Worm (Caenorhabditis elegans) whole organism, L1 larva: ENCODE measurements around the gene F46C5.9.
A peak's percentile ranks its signal among the peaks of the same experiment; 100 is the strongest.

Experiments
- C04F5.9 ChIP-seq: sonication (generic microtip); optimal IDR thresholded peaks from 2 replicates; lab custom pipeline; 2016; ENCODE audit warnings: missing genetic modification characterization, missing compliant biosample characterization
- C16A3.4 ChIP-seq: fragments of 150-350 bp; optimal IDR thresholded peaks from 2 replicates; lab custom pipeline; 2014; ENCODE audit warnings: missing biosample characterization, missing genetic modification characterization
- Y116A8C.19 ChIP-seq: sonication (generic microtip); optimal IDR thresholded peaks from 2 replicates; lab custom pipeline; 2016; ENCODE audit warnings: missing compliant biosample characterization, missing genetic modification characterization, borderline replicate concordance
- alr-1 ChIP-seq: fragments of 200-800 bp; sonication (Bioruptor generic); optimal IDR thresholded peaks from 2 replicates; lab custom pipeline; 2018; ENCODE audit warnings: borderline replicate concordance, mild to moderate bottlenecking, missing genetic modification characterization, missing compliant biosample characterization
- blmp-1 ChIP-seq: fragments of 150-350 bp; optimal IDR thresholded peaks from 2 replicates; lab custom pipeline; 2014; ENCODE audit warnings: missing biosample characterization, missing genetic modification characterization
- ces-1 ChIP-seq: fragments of 150-350 bp; optimal IDR thresholded peaks from 2 replicates; lab custom pipeline; 2014; ENCODE audit warnings: missing biosample characterization, missing genetic modification reagents, missing genetic modification characterization
- dpl-1 ChIP-seq, 3 experiments: fragments of 150-350 bp in 2 of 3; sonication (generic microtip) in 1 of 3; optimal IDR thresholded peaks; 2 replicates each; lab custom pipeline; 2014 to 2017; ENCODE audit warnings: missing biosample characterization in 3 of 3, missing genetic modification characterization in 3 of 3, missing genetic modification reagents in 3 of 3
- egl-13 ChIP-seq: sonication (generic microtip); optimal IDR thresholded peaks from 2 replicates; lab custom pipeline; 2016; ENCODE audit warnings: missing genotype, missing genetic modification reagents, missing genetic modification characterization, missing compliant biosample characterization
- egl-27 ChIP-seq, 2 experiments: fragments of 150-350 bp in 1 of 2; sonication (generic microtip); optimal IDR thresholded peaks; 3 replicates each; lab custom pipeline; 2017 to 2018; ENCODE audit warnings: missing biosample characterization in 2 of 2, missing genetic modification characterization in 2 of 2, missing genetic modification reagents in 2 of 2
- elt-2 ChIP-seq: sonication (generic microtip); optimal IDR thresholded peaks from 2 replicates; lab custom pipeline; 2016; ENCODE audit warnings: missing genetic modification characterization, mild to moderate bottlenecking, inconsistent platforms, missing compliant biosample characterization, missing genetic modification reagents
- elt-3 ChIP-seq, 6 experiments: fragments of 150-350 bp in 1 of 6; sonication (generic microtip); optimal IDR thresholded peaks; 2 replicates each; lab custom pipeline; 2017 to 2018; ENCODE audit warnings: missing biosample characterization in 6 of 6, missing genetic modification characterization in 6 of 6, inconsistent platforms in 1 of 6
- ets-5 ChIP-seq: fragments of 200-800 bp; sonication (Bioruptor generic); IDR thresholded peaks from 2 replicates; pipeline ENCODE4 v1.3.6; 2022; ENCODE audit warnings: missing genetic modification characterization, missing compliant biosample characterization
- fkh-10 ChIP-seq: sonication (generic microtip); optimal IDR thresholded peaks from 2 replicates; lab custom pipeline; 2017; ENCODE audit warnings: missing biosample characterization, missing genetic modification reagents, missing genetic modification characterization
- fkh-8 ChIP-seq: sonication (generic microtip); optimal IDR thresholded peaks from 2 replicates; lab custom pipeline; 2016; ENCODE audit warnings: mild to moderate bottlenecking, missing genetic modification characterization, missing compliant biosample characterization
- hlh-17 ChIP-seq: fragments of 200-800 bp; sonication (Bioruptor generic); optimal IDR thresholded peaks from 2 replicates; lab custom pipeline; 2018; ENCODE audit warnings: missing genetic modification characterization, mild to moderate bottlenecking, missing compliant biosample characterization, moderate library complexity, borderline replicate concordance
- hlh-4 ChIP-seq: sonication (generic microtip); optimal IDR thresholded peaks from 2 replicates; lab custom pipeline; 2016; ENCODE audit warnings: mild to moderate bottlenecking, missing genetic modification characterization, missing compliant biosample characterization
- jun-1 ChIP-seq: fragments of 150-350 bp; optimal IDR thresholded peaks from 2 replicates; lab custom pipeline; 2014; ENCODE audit warnings: missing biosample characterization, missing genetic modification reagents, missing genetic modification characterization
- lin-14 ChIP-seq: fragments of 200-800 bp; sonication (Bioruptor generic); optimal IDR thresholded peaks from 2 replicates; lab custom pipeline; 2018; ENCODE audit warnings: mild to moderate bottlenecking, missing genetic modification characterization, moderate library complexity, missing compliant biosample characterization
- lin-35 ChIP-seq, 2 experiments: fragments of 150-350 bp; optimal IDR thresholded peaks; 2 replicates each; lab custom pipeline; 2014; ENCODE audit warnings: missing biosample characterization in 2 of 2, missing genetic modification characterization in 2 of 2, missing genetic modification reagents in 2 of 2
- lin-39 ChIP-seq: fragments of 150-350 bp; optimal IDR thresholded peaks from 2 replicates; lab custom pipeline; 2014; ENCODE audit warnings: missing biosample characterization, missing genetic modification reagents, missing genetic modification characterization
- lsy-2 ChIP-seq, 2 experiments: fragments of 150-350 bp; optimal IDR thresholded peaks; 2 replicates each; lab custom pipeline; 2014; ENCODE audit warnings: missing biosample characterization in 2 of 2, missing genetic modification characterization in 2 of 2
- mab-9 ChIP-seq: fragments of 200-800 bp; sonication (Bioruptor generic); IDR thresholded peaks from 2 replicates; pipeline ENCODE4 v1.3.6; 2022; ENCODE audit warnings: missing genetic modification reagents, missing genetic modification characterization, missing compliant biosample characterization
- mdl-1 ChIP-seq, 2 experiments: fragments of 150-350 bp; optimal IDR thresholded peaks; 2 replicates each; lab custom pipeline; 2014 to 2017; ENCODE audit warnings: missing biosample characterization in 2 of 2, missing genetic modification characterization in 2 of 2, inconsistent platforms in 1 of 2
- mef-2 ChIP-seq: fragments of 150-350 bp; optimal IDR thresholded peaks from 2 replicates; lab custom pipeline; 2014; ENCODE audit warnings: missing biosample characterization, missing genetic modification characterization
- mep-1 ChIP-seq: fragments of 150-350 bp; optimal IDR thresholded peaks from 2 replicates; lab custom pipeline; 2014; ENCODE audit warnings: missing biosample characterization, missing genetic modification characterization
- nhr-20 ChIP-seq: sonication (generic microtip); optimal IDR thresholded peaks from 2 replicates; lab custom pipeline; 2016; ENCODE audit warnings: mild to moderate bottlenecking, missing genetic modification characterization, missing compliant biosample characterization
- nhr-237 ChIP-seq: fragments of 150-350 bp; optimal IDR thresholded peaks from 2 replicates; lab custom pipeline; 2014; ENCODE audit warnings: missing biosample characterization, missing genetic modification characterization
- nhr-71 ChIP-seq: sonication (generic microtip); optimal IDR thresholded peaks from 2 replicates; lab custom pipeline; 2016; ENCODE audit warnings: mild to moderate bottlenecking, missing genetic modification characterization, moderate library complexity, missing compliant biosample characterization
- nhr-76 ChIP-seq: sonication (generic microtip); optimal IDR thresholded peaks from 2 replicates; lab custom pipeline; 2017; ENCODE audit warnings: missing biosample characterization, missing genetic modification characterization
- nhr-77 ChIP-seq: fragments of 150-350 bp; optimal IDR thresholded peaks from 2 replicates; lab custom pipeline; 2014; ENCODE audit warnings: missing biosample characterization, missing genetic modification characterization
- nhr-84 ChIP-seq: sonication (generic microtip); optimal IDR thresholded peaks from 2 replicates; lab custom pipeline; 2017; ENCODE audit warnings: missing biosample characterization, missing genetic modification characterization
- nhr-85 ChIP-seq: sonication (generic microtip); peaks from one replicate; lab custom pipeline; 2016; ENCODE audit warnings: missing genetic modification characterization, inconsistent platforms, missing compliant biosample characterization
- nhr-90 ChIP-seq: sonication (generic microtip); optimal IDR thresholded peaks from 2 replicates; lab custom pipeline; 2016; ENCODE audit warnings: mild to moderate bottlenecking, missing genetic modification characterization, missing compliant biosample characterization; ENCODE audit not compliant: poor library complexity
- pag-3 ChIP-seq: sonication (generic microtip); optimal IDR thresholded peaks from 2 replicates; lab custom pipeline; 2017; ENCODE audit warnings: missing genetic modification characterization, mild to moderate bottlenecking, missing compliant biosample characterization, antibody characterized with exemption, borderline replicate concordance; ENCODE audit not compliant: insufficient read depth
- rnt-1 ChIP-seq: sonication (generic microtip); optimal IDR thresholded peaks from 2 replicates; lab custom pipeline; 2016; ENCODE audit warnings: mild to moderate bottlenecking, missing genetic modification characterization, moderate library complexity, missing compliant biosample characterization
- snu-23 ChIP-seq: sonication (generic microtip); optimal IDR thresholded peaks from 2 replicates; lab custom pipeline; 2016; ENCODE audit warnings: missing genetic modification characterization, missing compliant biosample characterization
- sup-37 ChIP-seq: fragments of 200-800 bp; sonication (Bioruptor generic); optimal IDR thresholded peaks from 2 replicates; lab custom pipeline; 2018; ENCODE audit warnings: mild to moderate bottlenecking, missing genetic modification characterization, missing compliant biosample characterization
- tbx-2 ChIP-seq: sonication (generic microtip); optimal IDR thresholded peaks from 2 replicates; lab custom pipeline; 2016; ENCODE audit warnings: missing genetic modification characterization, missing compliant biosample characterization
- unc-130 ChIP-seq: fragments of 150-350 bp; optimal IDR thresholded peaks from 2 replicates; lab custom pipeline; 2017; ENCODE audit warnings: missing biosample characterization, missing genetic modification characterization, inconsistent platforms
- unc-30 ChIP-seq: sonication (generic microtip); optimal IDR thresholded peaks from 2 replicates; lab custom pipeline; 2017; ENCODE audit warnings: missing biosample characterization, missing genetic modification characterization
- unc-98 ChIP-seq: fragments of 200-800 bp; sonication (Bioruptor generic); IDR thresholded peaks from 2 replicates; pipeline ENCODE4 v1.3.6; 2022; ENCODE audit warnings: missing genetic modification characterization, missing compliant biosample characterization
- xbp-1 ChIP-seq: sonication (generic microtip); optimal IDR thresholded peaks from 2 replicates; lab custom pipeline; 2016; ENCODE audit warnings: missing genetic modification characterization, missing compliant biosample characterization
- zag-1 ChIP-seq: fragments of 150-350 bp; optimal IDR thresholded peaks from 2 replicates; lab custom pipeline; 2014; ENCODE audit warnings: missing biosample characterization, missing genetic modification characterization
- ztf-4 ChIP-seq: fragments of 150-350 bp; optimal IDR thresholded peaks from 2 replicates; lab custom pipeline; 2014; ENCODE audit warnings: missing biosample characterization, missing genetic modification characterization

Gene F46C5.9

DNA sequence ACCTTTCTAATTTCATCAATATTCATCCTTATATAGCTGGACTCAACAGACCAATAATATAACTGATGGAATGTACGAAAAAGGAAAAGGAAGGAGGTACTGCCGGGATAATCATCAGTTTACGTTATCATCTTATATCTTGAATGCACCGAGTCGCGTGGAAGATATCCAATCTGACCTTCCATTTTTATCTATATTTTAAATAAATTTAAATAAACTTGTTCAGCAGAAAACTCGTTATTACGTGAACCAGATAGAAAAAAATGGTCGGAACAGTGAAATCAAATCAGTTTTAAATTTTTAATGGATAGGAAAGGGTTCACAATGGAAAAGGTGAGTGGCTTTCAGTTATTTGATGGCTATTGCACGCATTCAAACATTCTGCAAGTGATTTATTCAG lies 43.6 kb downstream of the F46C5.9 start, which contains the start of gene pah-1:
Gene pah-1 (minus strand): TSS at position 101 of the 400 bp plus-strand sequence.
- TF ChIP-seq nhr-90 (tag; lab: Kevin White, UChicago) (no peak), egl-13 (no peak), pag-3 (tag; lab: Kevin White, UChicago) (no peak), nhr-77 (no peak), ets-5 (GFP tag; lab: Robert Waterston, UW) (no peak), zag-1 (tag; lab: Kevin White, UChicago) (no peak), mdl-1 (tag; optimal IDR thresholded peaks at IDR 0.05; lab: Kevin White, UChicago) (no peak), jun-1 (tag; lab: Kevin White, UChicago) (no peak), egl-27 (tag; optimal IDR thresholded peaks at IDR 0.05; lab: Kevin White, UChicago) (no peak), fkh-10 (GFP tag; lab: Kevin White, UChicago) (no peak), ztf-4 (tag; lab: Kevin White, UChicago) (no peak), unc-98 (no peak), nhr-76 (tag; lab: Kevin White, UChicago) (no peak), hlh-17 (GFP tag; lab: Kevin White, UChicago) (no peak)

DNA sequence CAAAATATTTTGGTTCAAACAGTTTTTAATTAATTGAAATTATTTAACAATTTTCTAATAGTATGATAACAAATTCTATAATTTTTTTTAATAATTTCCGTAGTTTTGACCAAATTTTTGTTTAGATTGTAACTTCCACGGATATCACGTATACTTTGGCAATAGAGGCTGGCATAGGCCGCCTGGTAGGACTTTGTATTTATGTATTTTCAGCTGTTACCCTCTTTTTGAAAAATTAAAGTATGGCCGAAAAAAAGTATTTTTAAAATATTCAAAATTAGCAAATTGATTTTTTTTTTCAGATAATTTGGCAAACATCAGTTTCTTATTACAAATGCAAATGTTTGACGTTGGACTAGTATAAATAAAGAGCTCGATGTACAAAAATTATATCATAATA lies 44.1 kb downstream of the F46C5.9 start, which contains the start of the genes nsph-1.1 and K08F8.15:
Gene nsph-1.1 (plus strand): TSS at position 301 of the 400 bp plus-strand sequence.
Gene K08F8.15 (plus strand): TSS at position 335 of the 400 bp plus-strand sequence.
- TF ChIP-seq tbx-2 (no peak), sup-37 (no peak), nhr-84 (no peak), dpl-1 (GFP tag; optimal IDR thresholded peaks at IDR 0.05; lab: Kevin White, UChicago) (no peak), mep-1 (no peak), nhr-237 (no peak), nhr-77 (no peak), mab-9 (GFP tag; lab: Robert Waterston, UW) (no peak), xbp-1 (no peak), hlh-4 (tag; lab: Kevin White, UChicago) (no peak), unc-130 (tag; lab: Kevin White, UChicago) (no peak), rnt-1 (no peak), elt-2 (no peak)
- TF ChIP-seq, all 84 proteins: peak for 0

DNA sequence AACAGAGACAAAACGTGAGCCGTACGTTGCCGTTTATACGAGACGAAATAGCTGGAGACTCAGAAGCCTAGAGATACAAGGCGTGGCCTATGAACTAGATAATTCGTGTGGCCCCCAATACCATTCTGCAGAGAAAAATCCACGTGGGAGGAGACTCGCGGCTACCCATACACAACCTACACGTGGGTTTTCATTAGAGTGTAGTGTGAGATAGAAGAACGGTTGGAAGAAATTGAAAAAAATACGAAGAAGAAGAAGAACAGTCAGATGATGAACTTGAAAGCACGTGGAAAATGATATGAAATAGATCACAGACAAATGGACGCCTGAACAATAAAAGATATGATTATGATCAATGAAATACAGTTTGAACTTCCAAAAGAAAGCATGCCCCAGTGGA lies 45.4 kb downstream of the F46C5.9 start:
- TF ChIP-seq nhr-85 (peak; percentile 90), nhr-71 (tag; lab: Kevin White, UChicago) (peak; percentile 46), alr-1 (tag; lab: Kevin White, UChicago) (no peak), ces-1 (GFP tag; lab: Kevin White, UChicago) (no peak), lin-39 (tag; lab: Kevin White, UChicago) (no peak), C04F5.9 (tag; lab: Kevin White, UChicago) (no peak), mdl-1 (tag; optimal IDR thresholded peaks at IDR 0.05; lab: Kevin White, UChicago) (peak in 1 of 2 experiments; percentile 76), lin-14 (peak; percentile 56), lsy-2 (tag; optimal IDR thresholded peaks at IDR 0.05; lab: Kevin White, UChicago) (no peak), Y116A8C.19 (tag; lab: Kevin White, UChicago) (no peak), nhr-20 (tag; lab: Kevin White, UChicago) (peak; percentile 90), snu-23 (GFP tag; lab: Kevin White, UChicago) (peak; percentile 29), xbp-1 (no peak), mef-2 (no peak), C16A3.4 (tag; lab: Kevin White, UChicago) (no peak), nhr-77 (no peak), elt-3 (tag; optimal IDR thresholded peaks at IDR 0.05; lab: Kevin White, UChicago) (peak in 2 of 6 experiments; percentile 57 to 60), fkh-8 (no peak), blmp-1 (tag; lab: Kevin White, UChicago) (peak; percentile 42), tbx-2 (peak; percentile 31), nhr-90 (tag; lab: Kevin White, UChicago) (peak; percentile 13), lin-35 (GFP tag; optimal IDR thresholded peaks at IDR 0.05; lab: Kevin White, UChicago) (peak in 1 of 2 experiments; percentile 25), unc-30 (tag; lab: Kevin White, UChicago) (no peak)
